Fruit fly (Drosophila melanogaster) S2 (cell line): ENCODE measurements around the gene tbc.

Source experiments
- CG8478 ChIP-seq: fragments of >200 bp; optimal IDR thresholded peaks from 2 replicates; lab custom pipeline; 2018
- CTCF ChIP-seq, 2 experiments: fragments of >200 bp; optimal IDR thresholded peaks; 2 replicates each; lab custom pipeline; 2018

tbc gene

dm6 chrX:20448828-20449427, at the start of gene tbc:
TSS of gene tbc (plus strand) at chrX:20449331.
- TF ChIP-seq CTCF (optimal IDR thresholded peaks at IDR 0.05; lab: Kevin White, UChicago), result no peak
- no peak for TF ChIP-seq CG8478 (lab: Kevin White, UChicago)

DNA sequence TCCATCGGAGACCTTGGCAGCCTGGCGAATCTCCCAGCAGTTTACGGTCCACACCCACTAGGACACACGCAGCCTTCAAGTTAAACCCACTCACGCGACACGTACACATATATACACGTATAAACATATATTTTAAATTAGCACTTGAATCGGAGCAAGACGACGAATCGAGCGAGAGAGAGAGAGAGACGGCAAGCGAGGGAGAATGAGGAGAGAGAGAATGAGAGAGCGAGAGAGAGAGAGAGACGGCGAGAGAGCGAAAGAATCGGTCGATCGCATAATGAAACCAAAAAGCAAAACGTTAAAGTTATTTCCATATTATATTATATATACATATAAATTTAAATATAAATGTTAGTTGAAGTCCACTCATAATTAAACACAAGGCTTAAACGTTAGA, 37.5 kb upstream of the tbc start:
- no peak for TF ChIP-seq CG8478 (lab: Kevin White, UChicago)
- no peak for TF ChIP-seq CTCF (optimal IDR thresholded peaks at IDR 0.05; lab: Kevin White, UChicago)

- TF ChIP-seq CTCF (optimal IDR thresholded peaks at IDR 0.05; lab: Kevin White, UChicago) (no peak), CG8478 (lab: Kevin White, UChicago) (no peak)
Observed at dm6 chrX:20413481-20413880, 35.6 kb upstream of the tbc start, which contains the start of gene CG15459. TSS of gene CG15459 (minus strand) at chrX:20413581.

DNA sequence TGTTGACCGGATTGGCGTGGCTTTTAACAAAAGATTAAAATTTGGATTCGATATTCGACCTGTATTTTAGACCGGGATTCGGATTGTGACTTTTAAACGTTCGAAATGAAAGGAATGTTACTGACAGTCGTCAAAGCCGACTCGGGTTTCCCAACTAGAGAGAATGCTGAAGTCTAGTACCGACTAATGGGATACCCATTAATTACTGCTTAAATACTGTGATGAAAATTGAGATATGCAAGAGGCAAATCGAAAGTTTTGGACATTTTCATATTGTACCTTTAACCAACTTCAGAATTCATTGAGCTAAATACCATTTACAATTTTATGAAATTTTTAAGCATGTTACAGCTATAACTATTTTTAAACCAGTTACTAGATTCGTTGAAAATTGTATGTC, 35.0 kb upstream of the tbc start, which contains the start of gene CG15458:
Gene CG15458 (minus strand): TSS at position 101 of the 400 bp plus-strand sequence.
- TF ChIP-seq CTCF (optimal IDR thresholded peaks at IDR 0.05; lab: Kevin White, UChicago) (no peak), CG8478 (lab: Kevin White, UChicago) (no peak)

dm6 chrX:20415444-20415843, 33.7 kb upstream of the tbc start, which contains the start of gene Obp19a:
TSS of gene Obp19a (plus strand) at chrX:20415744.
- no peak for TF ChIP-seq CG8478 (lab: Kevin White, UChicago)
- no peak for TF ChIP-seq CTCF (optimal IDR thresholded peaks at IDR 0.05; lab: Kevin White, UChicago)

DNA sequence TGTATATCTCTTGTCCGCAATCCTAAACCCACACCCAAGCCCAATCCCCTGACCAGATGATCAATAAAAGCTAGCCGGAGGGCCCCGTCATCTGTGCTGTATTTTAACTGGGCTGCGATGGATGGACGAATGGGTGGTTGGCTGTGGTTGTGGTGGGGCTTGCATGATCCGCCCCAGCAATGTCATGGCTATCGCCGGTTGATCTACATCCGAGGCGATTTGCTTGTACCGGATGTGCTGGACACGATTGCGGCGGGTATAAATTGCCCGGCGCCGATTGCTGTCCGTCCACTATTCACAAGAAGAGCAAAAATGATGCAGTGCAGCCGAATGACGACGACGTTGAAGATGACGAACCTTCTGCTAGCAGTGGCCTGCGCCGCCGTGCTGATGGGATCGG, 32.7 kb upstream of the tbc start, which contains the start of gene Obp19b:
Gene Obp19b (plus strand): TSS at position 301 of the 400 bp plus-strand sequence.
- TF ChIP-seq CG8478 (lab: Kevin White, UChicago), result no peak
- TF ChIP-seq CTCF (optimal IDR thresholded peaks at IDR 0.05; lab: Kevin White, UChicago), result no peak

dm6 chrX:20418864-20419263, 30.3 kb upstream of the tbc start, which contains the start of gene Obp19c:
TSS of gene Obp19c (minus strand) at chrX:20418964.
- TF ChIP-seq CG8478 (lab: Kevin White, UChicago), result no peak
- TF ChIP-seq CTCF (optimal IDR thresholded peaks at IDR 0.05; lab: Kevin White, UChicago), result no peak

- TF ChIP-seq CTCF (optimal IDR thresholded peaks at IDR 0.05; lab: Kevin White, UChicago) (no peak), CG8478 (lab: Kevin White, UChicago) (no peak)
Observed at dm6 chrX:20419313-20419712, 29.8 kb upstream of the tbc start, which contains the start of gene Obp19d. TSS of gene Obp19d (plus strand) at chrX:20419613.

DNA sequence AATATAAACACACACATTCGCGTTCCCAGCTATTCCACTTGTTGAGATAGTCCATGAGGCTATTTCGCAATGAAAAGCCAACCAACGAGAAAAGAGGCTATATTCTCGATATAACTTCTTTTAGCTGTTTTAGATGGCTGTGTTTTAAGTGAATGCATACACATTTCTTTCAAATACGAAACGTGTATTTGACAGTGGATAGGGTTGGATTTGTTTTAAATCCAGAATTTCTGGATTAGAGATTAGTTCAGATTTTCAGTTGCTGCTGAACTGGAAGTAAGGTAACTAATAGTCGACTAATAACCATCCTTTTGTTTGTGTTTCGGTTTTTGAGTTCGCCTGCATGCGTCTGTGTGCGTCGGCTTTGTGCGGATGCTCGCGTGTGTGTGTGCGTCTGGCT, 26.0 kb upstream of the tbc start:
- no peak for TF ChIP-seq CG8478 (lab: Kevin White, UChicago)

DNA sequence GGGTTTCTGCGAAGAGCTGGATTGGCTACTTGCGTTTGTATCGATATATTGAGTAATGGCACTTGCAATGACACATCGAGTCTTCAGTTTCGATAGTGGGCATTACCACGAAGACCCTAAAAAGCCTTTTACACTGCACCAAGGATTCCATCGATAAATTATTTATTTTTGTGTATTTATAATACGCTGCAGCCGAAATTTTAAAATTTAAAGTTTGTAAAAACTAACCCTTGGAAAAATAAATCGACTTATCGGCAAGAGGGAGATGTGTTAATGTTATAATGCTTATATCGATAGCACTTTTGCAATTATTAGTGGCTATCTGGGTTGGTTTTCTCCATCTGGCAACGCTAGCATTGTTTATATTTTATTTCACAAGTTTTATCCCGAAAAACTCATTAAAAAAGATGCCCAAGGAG, 25.4 kb upstream of the tbc start, which contains the start of the genes Pp4-19C and cactin:
Gene Pp4-19C (minus strand): TSS at position 256 of the 419 bp plus-strand sequence.
Gene cactin (plus strand): TSS at position 323 of the 419 bp plus-strand sequence.
- no peak for TF ChIP-seq CTCF (optimal IDR thresholded peaks at IDR 0.05; lab: Kevin White, UChicago)
- no peak for TF ChIP-seq CG8478 (lab: Kevin White, UChicago)

DNA sequence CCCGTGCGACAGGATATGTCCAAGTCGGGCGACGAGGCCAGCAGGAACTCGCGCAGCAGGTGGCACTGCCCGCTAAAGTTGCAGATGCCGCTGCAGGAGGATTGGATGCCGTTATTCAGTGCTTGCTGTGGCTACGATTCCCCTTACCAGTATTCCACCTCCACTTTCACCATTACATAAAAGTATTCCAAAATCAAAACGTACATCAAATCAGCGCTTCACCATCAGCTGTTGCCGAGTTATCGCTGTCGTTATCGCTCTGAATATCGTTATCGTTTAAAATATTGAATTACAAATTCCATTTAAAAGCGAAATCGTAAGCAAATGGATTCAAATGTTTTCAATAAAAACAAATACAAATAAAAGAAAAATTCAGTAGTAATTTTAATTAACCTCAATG, 22.3 kb upstream of the tbc start, which contains the start of gene CG15456:
Gene CG15456 (minus strand): TSS at position 225 of the 400 bp plus-strand sequence.
- TF ChIP-seq CG8478 (lab: Kevin White, UChicago) (no peak), CTCF (optimal IDR thresholded peaks at IDR 0.05; lab: Kevin White, UChicago) (no peak)

DNA sequence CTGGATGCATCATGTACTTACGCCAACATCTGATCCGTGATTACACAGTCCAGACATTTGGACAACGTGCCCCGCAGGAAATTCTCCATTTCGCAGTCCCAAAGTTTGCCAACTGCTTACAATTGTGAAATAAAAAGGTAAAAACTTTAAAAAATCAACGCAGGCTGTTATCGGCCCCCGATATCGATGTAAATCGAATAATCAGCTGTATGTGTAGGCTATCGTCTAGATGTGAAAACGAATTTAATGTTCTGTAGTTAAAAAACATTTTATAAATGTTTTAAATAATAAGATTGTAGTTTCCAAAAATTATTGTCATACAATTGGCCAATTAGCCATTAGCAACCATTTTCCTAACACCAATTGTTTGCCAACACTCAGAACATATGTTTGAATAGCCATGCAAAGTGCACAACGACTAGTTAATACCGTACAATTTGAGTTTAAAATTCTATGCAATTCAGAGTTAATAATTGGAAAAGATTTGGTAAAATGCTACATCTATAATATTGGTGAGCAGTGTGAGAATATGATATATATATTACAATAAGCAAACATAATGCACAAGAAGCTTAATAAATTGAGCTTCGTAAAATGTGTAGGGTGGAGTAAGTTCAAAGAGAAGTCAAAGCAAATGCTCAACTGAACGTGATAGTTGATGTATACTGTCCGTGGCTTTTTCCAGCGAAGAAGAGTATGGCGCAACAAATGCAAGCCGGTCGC, 19.5 kb upstream of the tbc start, which contains the start of the genes CG11710 and mal:
Gene CG11710 (minus strand): TSS at position 192 of the 723 bp plus-strand sequence.
Gene mal (plus strand): TSS at position 194 of the 723 bp plus-strand sequence.
- TF ChIP-seq CTCF (optimal IDR thresholded peaks at IDR 0.05; lab: Kevin White, UChicago) (no peak), CG8478 (lab: Kevin White, UChicago) (no peak)

dm6 chrX:20433345-20434332, 15.5 kb upstream of the tbc start, which contains the start of gene CG1695:
TSS of gene CG1695 (plus strand) at chrX:20433950.
- TF ChIP-seq CTCF (optimal IDR thresholded peaks at IDR 0.05; lab: Kevin White, UChicago) (no peak), CG8478 (lab: Kevin White, UChicago) (no peak)

DNA sequence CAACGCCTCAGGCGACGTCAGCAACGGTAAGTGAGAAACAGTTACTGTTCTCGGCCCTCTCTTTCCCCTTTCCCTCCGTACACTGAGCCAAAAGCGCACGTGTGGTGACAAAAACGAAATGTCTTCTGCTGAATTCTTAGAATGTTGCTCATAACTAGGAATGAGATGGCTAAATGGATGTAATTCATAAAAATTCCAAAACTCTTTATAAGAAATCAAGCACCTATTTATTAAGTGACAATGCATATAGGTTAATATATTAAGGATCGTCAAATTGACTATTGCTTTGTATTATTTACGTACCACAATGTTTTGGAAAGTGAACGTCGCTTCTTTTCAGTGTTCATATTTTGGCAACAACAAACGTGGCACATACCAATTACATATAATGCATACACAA, 14.6 kb upstream of the tbc start:
- TF ChIP-seq CG8478 (lab: Kevin White, UChicago) (no peak), CTCF (optimal IDR thresholded peaks at IDR 0.05; lab: Kevin White, UChicago) (no peak)
